Fruit fly (Drosophila melanogaster): ENCODE results near the gene eIF5B.

Gene eIF5B

dm6 chr3L:3471174-3471573 is 10.4 kb upstream of the eIF5B start, which contains the start of gene CG14971 (continued):
- peak; percentile 67 for TF ChIP-seq CG1603 (tag; optimal IDR thresholded peaks at IDR 0.05)
- no peak for TF ChIP-seq otp (GFP tag; IDR thresholded peaks at IDR 0.05)
- no peak for TF ChIP-seq CG10431 (GFP tag; optimal IDR thresholded peaks at IDR 0.05)

- TF ChIP-seq ERR (GFP tag; optimal IDR thresholded peaks at IDR 0.05) = no peak
- TF ChIP-seq mirr (GFP tag; optimal IDR thresholded peaks at IDR 0.05) = peak; percentile 28
- TF ChIP-seq CG18011 (GFP tag; optimal IDR thresholded peaks at IDR 0.05) = no peak
- TF ChIP-seq Elba2 (GFP tag; optimal IDR thresholded peaks at IDR 0.05) = no peak
- peak; percentile 66 for TF ChIP-seq CG34376 (GFP tag; optimal IDR thresholded peaks at IDR 0.05)
- TF ChIP-seq CG3065 (GFP tag; optimal IDR thresholded peaks at IDR 0.05) = no peak
- no peak for TF ChIP-seq Atf3 (GFP tag; optimal IDR thresholded peaks at IDR 0.05)
- no peak for TF ChIP-seq CG16813 (GFP tag; IDR thresholded peaks at IDR 0.05; ENCODE audit: partially characterized antibody)
- no peak for TF ChIP-seq cwo (GFP tag; optimal IDR thresholded peaks at IDR 0.05)
- no peak for TF ChIP-seq H15 (GFP tag; IDR thresholded peaks at IDR 0.05)
- no peak for TF ChIP-seq CG13624 (GFP tag; optimal IDR thresholded peaks at IDR 0.05)
- no peak for TF ChIP-seq CG1529 (GFP tag; optimal IDR thresholded peaks at IDR 0.05)
- TF ChIP-seq Fer1 (GFP tag; optimal IDR thresholded peaks at IDR 0.05) = peak; percentile 11
- no peak for TF ChIP-seq CG13894 (tag; optimal IDR thresholded peaks at IDR 0.05)
- TF ChIP-seq exex (tag; optimal IDR thresholded peaks at IDR 0.05) = peak; percentile 53
- TF ChIP-seq lab (GFP tag; optimal IDR thresholded peaks at IDR 0.05) = peak; percentile 12
Observed at dm6 chr3L:3469709-3470108, 8.9 kb upstream of the eIF5B start.

- peak; percentile 13; the same call in 1 of the 2 replicates for TF ChIP-seq CG13287 (GFP tag; IDR thresholded peaks at IDR 0.05; ENCODE audit: partially characterized antibody)
- TF ChIP-seq CG14710 (tag; optimal IDR thresholded peaks at IDR 0.05) = peak; percentile 99
- TF ChIP-seq pzg (GFP tag; optimal IDR thresholded peaks at IDR 0.05) = peak; percentile 8
- TF ChIP-seq Bgb (GFP tag; IDR thresholded peaks at IDR 0.05; ENCODE audit: partially characterized antibody) = 0 out of 2 replicates have a peak, but pooled peaks have one; percentile 7
- TF ChIP-seq phol (tag; optimal IDR thresholded peaks at IDR 0.05) = peak; percentile 87
- peak; percentile 96 for TF ChIP-seq stwl (tag; optimal IDR thresholded peaks at IDR 0.05)
- TF ChIP-seq CG17385 (GFP tag; optimal IDR thresholded peaks at IDR 0.05) = no peak
- TF ChIP-seq MBD-R2 (GFP tag; IDR thresholded peaks at IDR 0.05) = peak; percentile 6; the same call in 1 of the 2 replicates
- peak; percentile 19 for TF ChIP-seq trem (tag; optimal IDR thresholded peaks at IDR 0.05)
- no peak for TF ChIP-seq al (GFP tag; IDR thresholded peaks at IDR 0.05)
- no peak for TF ChIP-seq CG32772 (GFP tag; IDR thresholded peaks at IDR 0.05)
- TF ChIP-seq Ets65A (GFP tag) = peak; percentile 77
- TF ChIP-seq CG17361 (GFP tag; IDR thresholded peaks at IDR 0.05) = no peak
- TF ChIP-seq Ets97D (GFP tag; optimal IDR thresholded peaks at IDR 0.05) = peak; percentile 61
Observed at dm6 chr3L:3466200-3466599, 5.4 kb upstream of the eIF5B start, which contains the start of gene CycJ. Gene CycJ, plus strand, starts transcription at chr3L:3466428.

dm6 chr3L:3461557-3462414 is 1.0 kb upstream of the eIF5B start:
- no peak for TF ChIP-seq CG17328 (GFP tag; IDR thresholded peaks at IDR 0.05)
- no peak for TF ChIP-seq btn (GFP tag; optimal IDR thresholded peaks at IDR 0.05)
- TF ChIP-seq scrt (GFP tag; optimal IDR thresholded peaks at IDR 0.05) = peak; percentile 70
- peak; percentile 37 for TF ChIP-seq Med (GFP tag)
- TF ChIP-seq PHDP (tag; optimal IDR thresholded peaks at IDR 0.05) = no peak
- TF ChIP-seq CG11398 (GFP tag; optimal IDR thresholded peaks at IDR 0.05) = no peak
- TF ChIP-seq CG10321 (GFP tag; IDR thresholded peaks at IDR 0.05) = peak; percentile 69
- peak; percentile 5 for TF ChIP-seq D19A (tag; optimal IDR thresholded peaks at IDR 0.05)
- no peak for TF ChIP-seq Ets65A (GFP tag)
